Fruit fly (Drosophila melanogaster): Measurements from ENCODE around the gene Gclc.

dm6 chrX:8080174-8080573 lies 35.8 kb downstream of the Gclc start:
- TF ChIP-seq Sox102F (GFP tag; optimal IDR thresholded peaks at IDR 0.05), result no peak
- TF ChIP-seq Met (GFP tag; optimal IDR thresholded peaks at IDR 0.05), result no peak
- TF ChIP-seq CG3032 (tag; optimal IDR thresholded peaks at IDR 0.05), result no peak
- no peak for TF ChIP-seq Hr4 (GFP tag; optimal IDR thresholded peaks at IDR 0.05)
- no peak for TF ChIP-seq Ets96B (tag; optimal IDR thresholded peaks at IDR 0.05)
- TF ChIP-seq OdsH (GFP tag; optimal IDR thresholded peaks at IDR 0.05), result no peak

All from whole organism, prepupa.